Fruit fly (Drosophila melanogaster): ENCODE data around the gene Mipp1.

Mipp1 gene

DNA sequence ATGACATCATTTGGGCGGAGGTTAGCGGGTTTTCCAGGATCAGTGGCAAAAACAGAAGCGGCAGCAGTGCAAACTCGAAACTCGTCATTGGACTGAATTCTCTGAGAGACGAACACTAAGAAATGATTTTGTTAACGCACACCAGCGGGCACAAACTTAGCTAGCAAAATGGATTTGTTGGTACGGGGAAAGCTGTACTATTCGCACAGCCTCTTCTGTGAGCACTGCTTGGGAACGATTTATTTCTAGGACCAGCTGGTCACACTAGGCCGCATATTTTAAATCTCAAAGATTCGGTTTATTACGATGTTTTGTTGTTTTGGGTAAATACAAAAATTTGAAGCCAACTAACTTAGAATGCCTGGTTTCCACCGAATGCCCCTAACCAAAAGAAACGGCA is 36.0 kb upstream of the Mipp1 start, which contains the start of gene CG4098 (continued):
- TF ChIP-seq yki (optimal IDR thresholded peaks at IDR 0.05) = no peak
- no peak for TF ChIP-seq CG42726 (GFP tag; IDR thresholded peaks at IDR 0.05; ENCODE audit: partially characterized antibody)
- peak; percentile 39 for TF ChIP-seq Hr3 (GFP tag; optimal IDR thresholded peaks at IDR 0.05)
- TF ChIP-seq CG14050 (GFP tag; IDR thresholded peaks at IDR 0.05) = peak; percentile 51; the same call in 2 of the 3 replicates
- TF ChIP-seq BtbVII (GFP tag; optimal IDR thresholded peaks at IDR 0.05) = no peak
- TF ChIP-seq gsb (GFP tag; IDR thresholded peaks at IDR 0.05) = no peak
- no peak for TF ChIP-seq Hey (tag; optimal IDR thresholded peaks at IDR 0.05)
- no peak for TF ChIP-seq fd3F (GFP tag; optimal IDR thresholded peaks at IDR 0.05)
- peak; percentile 1 for TF ChIP-seq Oli (tag; optimal IDR thresholded peaks at IDR 0.05)
- TF ChIP-seq nerfin-1 (tag; optimal IDR thresholded peaks at IDR 0.05) = no peak
- no peak for TF ChIP-seq HLH4C (GFP tag; IDR thresholded peaks at IDR 0.05; ENCODE audit: partially characterized antibody)
- peak; percentile 51 for TF ChIP-seq Sry-δ (GFP tag; optimal IDR thresholded peaks at IDR 0.05)
- peak; percentile 52; the same call in 1 of the 2 replicates for TF ChIP-seq CG32767 (GFP tag; IDR thresholded peaks at IDR 0.05)
- TF ChIP-seq da (GFP tag; optimal IDR thresholded peaks at IDR 0.05) = no peak
- 0 out of 3 replicates have a peak, but pooled peaks have one; percentile 64 for TF ChIP-seq gce (GFP tag; IDR thresholded peaks at IDR 0.05)
- TF ChIP-seq H2.0 (GFP tag; IDR thresholded peaks at IDR 0.05) = peak; percentile 77
- TF ChIP-seq az2 (GFP tag; optimal IDR thresholded peaks at IDR 0.05) = peak; percentile 61
- no peak for TF ChIP-seq inv (GFP tag; IDR thresholded peaks at IDR 0.05; ENCODE audit: partially characterized antibody)
- TF ChIP-seq sqz (GFP tag; optimal IDR thresholded peaks at IDR 0.05) = no peak
- TF ChIP-seq Nf-YC (tag; optimal IDR thresholded peaks at IDR 0.05) = peak; percentile 14
- TF ChIP-seq zfh1 (GFP tag; IDR thresholded peaks at IDR 0.05) = peak; percentile 81
- TF ChIP-seq CG7372 (GFP tag; IDR thresholded peaks at IDR 0.05) = peak; percentile 43; the same call in 1 of the 2 replicates
- TF ChIP-seq Oaz (GFP tag; IDR thresholded peaks at IDR 0.05) = no peak
- no peak for TF ChIP-seq CG8478 (optimal IDR thresholded peaks at IDR 0.05)
- TF ChIP-seq CG2889 (GFP tag; IDR thresholded peaks at IDR 0.05) = peak; percentile 57; the same call in 1 of the 3 replicates
- TF ChIP-seq Sox102F (GFP tag; optimal IDR thresholded peaks at IDR 0.05) = peak; percentile 29
- no peak for TF ChIP-seq grn (GFP tag; optimal IDR thresholded peaks at IDR 0.05)
- no peak for TF ChIP-seq CG2129 (GFP tag; IDR thresholded peaks at IDR 0.05; ENCODE audit: partially characterized antibody)
- peak; percentile 49 for TF ChIP-seq unpg (GFP tag; optimal IDR thresholded peaks at IDR 0.05)
- peak; percentile 31; the same call in 1 of the 2 replicates for TF ChIP-seq cas (GFP tag; IDR thresholded peaks at IDR 0.05)
- TF ChIP-seq Hmr (GFP tag; optimal IDR thresholded peaks at IDR 0.05) = peak; percentile 52
- peak; percentile 60 for TF ChIP-seq pum (GFP tag; optimal IDR thresholded peaks at IDR 0.05)
- no peak for TF ChIP-seq ato (GFP tag; IDR thresholded peaks at IDR 0.05; ENCODE audit: partially characterized antibody)
- no peak for TF ChIP-seq disco-r (GFP tag; optimal IDR thresholded peaks at IDR 0.05)
- TF ChIP-seq CG8944 (GFP tag; optimal IDR thresholded peaks at IDR 0.05) = peak; percentile 56
- peak; percentile 15 for TF ChIP-seq Ssrp (tag; optimal IDR thresholded peaks at IDR 0.05)
- TF ChIP-seq Adf1 (GFP tag; IDR thresholded peaks at IDR 0.05) = peak; percentile 27; the same call in 1 of the 2 replicates
- TF ChIP-seq lmd (GFP tag; IDR thresholded peaks at IDR 0.05) = peak; percentile 68; the same call in 1 of the 2 replicates
- TF ChIP-seq NfI (GFP tag; optimal IDR thresholded peaks at IDR 0.05) = peak; percentile 68
- peak; percentile 66 for TF ChIP-seq wdn (GFP tag; IDR thresholded peaks at IDR 0.05)
- no peak for TF ChIP-seq CG11560 (tag; IDR thresholded peaks at IDR 0.05)
- no peak for TF ChIP-seq eve (GFP tag; optimal IDR thresholded peaks at IDR 0.05)
- TF ChIP-seq Bteb2 (GFP tag; optimal IDR thresholded peaks at IDR 0.05) = no peak
- peak; percentile 13 for TF ChIP-seq Atf-2 (GFP tag; optimal IDR thresholded peaks at IDR 0.05)
- no peak for TF ChIP-seq crp (GFP tag; optimal IDR thresholded peaks at IDR 0.05)
- no peak for TF ChIP-seq CG31388 (GFP tag; optimal IDR thresholded peaks at IDR 0.05)
- TF ChIP-seq CG4328 (GFP tag; optimal IDR thresholded peaks at IDR 0.05) = no peak
- TF ChIP-seq tx (GFP tag; optimal IDR thresholded peaks at IDR 0.05) = no peak
- peak; percentile 22 to 41 for TF ChIP-seq chif (GFP tag; optimal IDR thresholded peaks at IDR 0.05)
- TF ChIP-seq CG5245 (GFP tag; optimal IDR thresholded peaks at IDR 0.05) = peak; percentile 47
- no peak for TF ChIP-seq kah (GFP tag; optimal IDR thresholded peaks at IDR 0.05)
- TF ChIP-seq CG33213 (GFP tag; optimal IDR thresholded peaks at IDR 0.05) = peak; percentile 28
